Worm (Caenorhabditis elegans): Measurements from ENCODE around the gene T15B12.1.

The T15B12.1 gene

DNA sequence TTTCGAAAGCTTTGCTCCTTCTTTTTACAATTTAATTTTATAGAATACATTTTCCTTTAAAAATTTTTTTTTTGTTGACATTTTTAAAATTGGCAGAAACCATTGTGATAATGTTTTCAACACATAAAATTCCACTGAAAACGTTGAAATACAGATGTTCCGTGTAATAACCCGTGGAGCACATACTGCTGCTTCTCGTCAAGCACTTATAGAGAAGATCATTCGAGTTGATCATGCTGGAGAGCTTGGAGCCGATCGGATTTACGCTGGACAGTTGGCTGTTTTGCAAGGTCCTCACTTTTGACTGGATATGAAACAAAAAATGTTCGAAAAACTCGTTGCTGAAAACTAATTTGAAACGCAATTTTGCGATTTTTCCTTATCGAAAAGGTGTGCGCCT, 10.2 kb upstream of the T15B12.1 start, which contains the start of gene clk-1:
Gene clk-1 (plus strand): TSS at position 155 of the 400 bp plus-strand sequence.
- no peak for TF ChIP-seq unc-62 (GFP tag; optimal IDR thresholded peaks at IDR 0.05)

DNA sequence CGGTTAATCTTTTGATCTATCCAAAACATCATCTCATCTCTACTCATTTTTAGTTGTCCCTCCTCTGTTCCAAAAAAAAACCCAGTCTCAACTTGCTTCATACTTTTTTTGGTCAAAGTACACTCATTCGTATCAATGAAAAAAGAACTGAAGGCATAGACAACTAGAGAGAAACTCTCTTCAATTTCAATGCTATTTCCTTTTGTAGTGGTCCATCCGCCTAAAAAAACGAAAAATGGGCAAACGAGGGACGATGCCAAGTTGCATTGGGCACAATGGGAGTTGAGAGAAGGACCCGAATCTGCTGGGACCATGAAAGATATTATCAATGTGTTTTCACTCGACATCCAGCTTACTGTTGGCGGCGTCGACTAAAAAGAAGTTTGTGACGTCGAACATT, 7.7 kb upstream of the T15B12.1 start:
- TF ChIP-seq unc-62 (GFP tag; optimal IDR thresholded peaks at IDR 0.05): no peak

DNA sequence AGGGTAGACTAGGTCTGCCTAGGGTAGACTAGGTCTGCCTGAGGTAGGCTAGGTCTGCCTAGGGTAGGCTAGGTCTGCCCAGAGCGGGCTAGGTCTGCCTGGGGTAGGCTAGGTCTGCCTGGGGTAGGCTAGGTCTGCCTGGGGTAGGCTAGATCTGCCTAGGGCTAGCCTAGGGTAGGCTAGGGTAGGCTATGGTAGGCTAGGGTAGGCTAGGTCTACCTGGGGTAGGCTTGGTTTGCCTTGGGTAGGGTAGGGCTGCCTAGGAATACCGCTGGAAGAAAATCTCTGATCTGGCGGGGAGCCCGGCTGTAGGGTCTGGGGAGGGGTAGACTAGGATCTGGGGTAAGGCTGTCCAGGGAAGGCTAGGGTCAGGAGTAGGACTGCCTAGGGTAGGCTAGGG, 2.5 kb upstream of the T15B12.1 start:
- no peak for TF ChIP-seq unc-62 (GFP tag; optimal IDR thresholded peaks at IDR 0.05)

DNA sequence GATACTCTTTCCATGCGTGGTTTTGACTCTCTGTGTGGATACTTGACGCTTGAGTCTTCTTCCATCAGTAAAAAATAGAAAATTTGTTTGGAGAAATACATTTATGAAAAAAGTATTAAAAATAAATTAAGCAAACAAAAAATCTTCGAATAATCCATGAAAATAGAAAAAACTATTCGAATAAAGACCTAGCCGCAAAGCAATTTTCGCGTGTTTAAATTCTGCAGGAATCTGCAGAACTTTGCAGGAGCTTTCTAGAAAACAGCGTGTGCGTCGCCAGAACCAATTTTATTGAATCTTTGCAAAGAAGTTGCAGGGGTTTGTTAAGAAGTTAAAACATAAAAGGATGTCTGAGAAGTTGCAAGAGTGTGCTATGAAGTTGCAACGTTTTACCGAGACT, 1.8 kb upstream of the T15B12.1 start, which contains the start of gene ZC395.11:
Gene ZC395.11 (minus strand): TSS at position 101 of the 400 bp plus-strand sequence.
- TF ChIP-seq unc-62 (GFP tag; optimal IDR thresholded peaks at IDR 0.05): no peak

DNA sequence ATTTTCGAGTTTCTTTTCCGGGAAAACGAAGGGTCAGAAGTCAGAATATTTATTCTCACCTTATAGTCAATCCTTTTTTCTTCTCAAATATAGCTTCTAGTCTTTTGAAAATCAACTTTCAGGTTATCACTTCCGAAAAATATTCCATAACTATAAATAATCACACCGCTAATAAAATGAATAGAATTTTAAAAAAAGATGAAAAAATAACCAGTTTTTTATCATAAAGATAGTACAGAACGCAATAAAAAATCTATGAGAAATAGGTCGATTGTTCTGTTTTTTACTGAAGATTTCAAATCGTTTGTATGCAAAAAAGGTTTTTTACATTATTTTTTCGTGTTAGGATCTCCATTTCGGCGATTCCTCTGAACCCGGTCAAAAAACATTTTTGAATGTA, 2.3 kb downstream of the T15B12.1 start:
- TF ChIP-seq unc-62 (GFP tag; optimal IDR thresholded peaks at IDR 0.05): no peak

DNA sequence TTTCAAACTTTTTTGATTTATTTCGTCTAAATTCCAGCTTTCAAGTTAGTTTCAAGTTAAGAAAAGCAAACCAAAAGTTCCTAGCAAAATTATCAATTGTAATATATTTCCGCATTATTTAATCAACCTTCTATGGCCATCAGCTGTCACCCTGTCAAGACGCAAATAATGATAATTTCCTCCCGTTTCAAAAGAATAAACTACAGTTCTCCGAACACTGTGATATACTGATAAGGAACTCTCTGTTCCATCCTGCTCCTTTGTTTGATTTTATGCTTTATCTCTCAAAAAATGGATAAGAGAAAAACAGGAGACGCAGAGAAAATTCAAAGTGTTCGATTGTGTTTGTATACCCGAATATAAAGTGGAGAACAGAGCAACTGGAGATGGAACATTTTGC, 3.3 kb downstream of the T15B12.1 start:
- no peak for TF ChIP-seq unc-62 (GFP tag; optimal IDR thresholded peaks at IDR 0.05)

DNA sequence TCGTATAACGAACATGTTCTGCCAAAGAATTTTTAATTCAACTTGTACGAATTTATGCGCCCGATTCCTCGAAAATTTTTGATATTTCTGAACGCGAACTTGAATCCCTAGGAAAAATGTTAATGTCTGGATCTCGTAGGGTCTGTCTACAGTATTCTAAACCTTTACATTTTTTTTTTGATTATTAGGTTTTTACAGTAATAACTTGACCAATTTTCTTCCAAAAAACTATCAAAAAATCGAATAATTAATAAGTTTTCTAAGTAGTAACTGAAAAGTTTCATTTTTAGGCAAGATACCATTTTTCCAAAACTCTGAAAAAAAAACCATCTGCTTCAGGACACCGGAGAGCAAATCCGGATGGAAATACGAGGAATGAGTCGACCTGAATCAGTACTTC, 6.3 kb downstream of the T15B12.1 start:
- TF ChIP-seq unc-62 (GFP tag; optimal IDR thresholded peaks at IDR 0.05): no peak

DNA sequence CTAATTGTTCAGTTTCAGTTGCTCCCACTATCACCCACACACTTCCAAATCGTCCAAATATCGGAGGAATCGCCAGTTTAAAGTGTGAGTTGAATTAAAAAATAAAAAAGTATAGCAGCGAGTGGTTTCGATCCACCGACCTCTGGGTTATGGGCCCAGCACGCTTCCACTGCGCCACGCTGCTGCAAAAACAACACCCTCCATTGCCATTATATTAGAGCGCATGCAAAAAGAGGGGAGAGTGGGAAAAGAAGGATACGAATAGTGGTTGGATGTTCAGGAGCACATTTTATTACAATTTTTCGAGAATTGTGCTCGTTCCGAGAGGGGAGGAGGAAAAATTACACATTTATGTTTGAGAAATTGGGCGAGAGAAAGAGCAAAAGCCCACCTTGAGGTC, 6.9 kb downstream of the T15B12.1 start:
- no peak for TF ChIP-seq unc-62 (GFP tag; optimal IDR thresholded peaks at IDR 0.05)

DNA sequence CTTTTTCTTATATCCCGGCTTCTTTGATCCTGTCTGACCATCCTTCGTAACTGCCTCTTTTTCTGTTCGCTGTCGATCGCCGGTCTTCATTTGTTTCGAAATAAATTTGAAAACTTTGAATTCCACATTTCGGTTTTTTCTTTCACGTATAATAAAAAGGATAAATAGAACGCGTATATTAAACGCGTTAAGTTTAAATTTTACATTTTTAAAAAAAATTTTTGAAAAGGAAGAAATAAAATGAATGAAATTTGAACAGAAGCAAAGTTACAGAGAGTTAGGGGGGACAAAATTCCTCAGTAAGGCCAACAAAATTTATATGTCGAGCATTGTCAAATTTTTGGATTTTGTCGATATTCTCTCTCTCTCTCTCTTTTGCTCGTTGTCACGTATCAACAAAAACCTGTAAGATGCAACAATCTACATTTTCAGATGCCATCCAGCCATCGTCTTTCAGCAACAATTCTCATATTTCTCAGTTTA, 13.8 kb downstream of the T15B12.1 start, which contains the start of the genes T15B12.2 and F52C9.5:
Gene T15B12.2 (minus strand): TSS at position 101 of the 483 bp plus-strand sequence.
Gene F52C9.5 (plus strand): TSS at position 433 of the 483 bp plus-strand sequence.
- no peak for TF ChIP-seq unc-62 (GFP tag; optimal IDR thresholded peaks at IDR 0.05)

DNA sequence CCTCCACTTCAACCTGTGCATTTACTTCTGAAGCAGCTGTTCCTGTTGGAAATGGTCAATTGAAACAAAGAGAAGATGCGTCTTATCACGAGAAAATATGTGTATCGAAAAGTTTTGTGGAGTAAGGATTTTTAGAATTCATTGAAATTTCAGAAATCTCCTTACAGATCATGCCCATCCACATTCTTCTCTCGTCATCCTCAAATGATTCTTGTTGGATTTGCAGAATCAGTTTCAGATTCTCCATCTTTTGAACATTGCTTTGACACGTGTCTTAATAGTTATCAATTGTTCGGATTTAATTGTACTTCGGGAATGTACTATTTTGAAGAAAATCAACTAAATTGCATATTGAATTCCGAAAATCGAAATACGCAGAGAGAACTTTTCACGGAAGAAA, 16.1 kb downstream of the T15B12.1 start:
- TF ChIP-seq unc-62 (GFP tag; optimal IDR thresholded peaks at IDR 0.05): no peak

DNA sequence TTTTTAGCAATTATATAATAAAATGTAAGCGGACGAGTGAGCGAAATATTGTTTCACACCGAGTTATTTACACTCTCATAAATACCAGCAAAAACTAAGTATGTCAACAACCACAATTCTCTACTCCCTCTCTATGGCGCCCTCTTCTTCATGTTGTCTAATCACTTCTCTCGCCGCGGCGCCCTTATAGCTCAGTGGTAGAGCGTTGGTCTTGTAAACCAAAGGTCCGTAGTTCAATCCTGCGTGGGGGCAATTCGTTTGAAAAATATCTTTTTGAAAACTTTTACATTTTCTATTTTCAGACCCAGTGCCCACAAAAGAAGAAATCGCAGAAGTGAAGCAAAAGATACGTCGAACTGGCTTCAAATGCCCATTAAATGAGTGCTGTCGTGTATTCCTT, 17.7 kb downstream of the T15B12.1 start:
- no peak for TF ChIP-seq unc-62 (GFP tag; optimal IDR thresholded peaks at IDR 0.05)

DNA sequence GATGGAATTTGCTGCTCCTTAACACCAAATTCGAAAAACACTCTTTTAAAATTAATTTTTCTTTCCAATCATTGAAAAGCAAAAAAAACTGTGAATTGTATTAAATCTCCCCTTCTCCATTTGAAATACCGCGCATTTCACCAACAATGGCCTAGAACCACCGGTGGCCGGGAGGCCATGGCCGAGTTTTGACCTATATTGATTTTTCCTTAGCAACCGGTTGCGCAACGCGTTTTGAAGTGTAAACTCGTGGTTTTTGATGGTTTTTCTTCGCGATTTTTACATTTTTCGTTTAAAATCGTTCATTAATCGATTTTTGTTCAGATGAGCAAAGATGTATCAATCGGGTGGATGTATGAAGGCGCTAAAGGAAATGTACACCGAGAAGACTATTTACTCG, 20.3 kb downstream of the T15B12.1 start, which contains the start of gene mog-3:
Gene mog-3 (plus strand): TSS at position 319 of the 400 bp plus-strand sequence.
- TF ChIP-seq unc-62 (GFP tag; optimal IDR thresholded peaks at IDR 0.05): no peak

DNA sequence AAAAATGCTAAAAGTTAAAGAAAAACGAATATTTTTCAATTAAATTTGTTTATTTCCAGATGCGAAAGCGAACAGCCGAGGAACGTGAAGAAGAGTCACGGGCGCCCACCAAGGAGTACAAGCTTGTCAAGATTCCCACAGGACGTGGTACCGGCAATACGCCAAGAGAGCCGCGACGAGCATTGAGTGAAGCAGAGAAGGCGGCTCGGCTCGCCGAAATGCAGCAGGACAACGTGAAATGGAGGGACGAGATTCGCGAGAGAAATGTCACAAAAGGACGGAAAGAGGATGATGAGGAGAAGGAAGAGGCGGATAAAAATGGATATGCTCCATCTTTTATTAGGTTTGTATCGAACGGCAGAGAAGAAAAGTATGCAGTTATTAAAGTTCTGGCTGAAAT, 22.4 kb downstream of the T15B12.1 start:
- TF ChIP-seq unc-62 (GFP tag; optimal IDR thresholded peaks at IDR 0.05): no peak

DNA sequence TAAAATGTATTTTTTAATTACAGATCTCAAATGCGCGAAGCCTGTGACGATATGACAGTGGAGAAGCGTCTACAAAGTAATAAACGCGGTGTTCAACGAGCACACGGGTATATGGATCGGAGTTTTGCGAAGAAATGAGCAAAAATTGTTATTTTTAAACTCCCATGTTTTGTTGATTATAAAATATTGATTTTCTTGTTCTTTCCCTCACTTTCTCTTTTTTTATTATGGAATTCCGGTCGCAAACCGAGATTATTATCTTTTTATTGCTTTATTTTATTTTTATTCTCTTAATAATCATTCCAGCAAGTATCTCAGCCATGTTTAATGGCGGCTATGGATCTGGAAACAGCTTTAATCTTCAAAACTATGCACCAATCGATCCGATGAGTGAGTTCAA, 23.0 kb downstream of the T15B12.1 start, which contains the start of gene pqe-1:
Gene pqe-1 (plus strand): TSS at position 301 of the 400 bp plus-strand sequence.
- TF ChIP-seq unc-62 (GFP tag; optimal IDR thresholded peaks at IDR 0.05): no peak

DNA sequence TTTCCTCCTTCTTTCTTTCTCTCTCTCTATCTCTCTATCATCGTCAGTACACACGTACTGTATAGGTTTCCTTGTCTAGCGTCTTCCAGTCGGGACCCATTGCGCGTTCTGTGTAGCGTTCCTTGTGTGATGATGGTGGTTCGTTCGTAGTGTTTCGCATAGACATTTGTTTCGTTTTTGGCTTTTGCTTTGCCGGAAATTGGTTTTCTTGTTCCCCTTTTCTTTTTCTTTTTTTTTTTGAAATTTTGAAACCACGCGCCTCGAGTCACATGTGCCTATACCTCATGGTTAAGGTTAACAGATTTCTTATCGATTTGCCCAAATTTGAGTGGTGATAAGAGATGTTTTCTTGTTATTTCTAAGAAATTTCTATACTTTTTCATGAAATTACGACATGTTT, 30.6 kb downstream of the T15B12.1 start:
- no peak for TF ChIP-seq unc-62 (GFP tag; optimal IDR thresholded peaks at IDR 0.05)

DNA sequence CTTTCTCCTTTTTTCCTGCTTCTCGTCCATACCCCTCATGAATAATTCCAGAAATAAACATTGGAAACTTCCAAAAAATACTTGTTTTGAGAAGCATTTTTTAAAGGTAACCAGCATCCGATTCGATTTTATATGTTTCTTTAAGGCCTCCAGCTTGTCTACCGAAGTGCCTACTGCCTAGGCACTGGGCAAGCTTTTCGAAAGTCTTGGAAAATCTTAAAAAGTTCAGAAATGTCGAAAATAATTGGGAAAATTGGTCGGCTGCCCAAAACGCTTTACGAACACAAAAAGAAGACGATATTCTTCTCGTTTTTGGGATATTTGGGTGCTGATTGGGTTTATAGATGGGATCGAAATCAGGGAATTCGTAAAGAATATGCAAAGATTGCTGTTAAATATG, 33.7 kb downstream of the T15B12.1 start, which contains the start of gene F52C9.3:
Gene F52C9.3 (plus strand): TSS at position 225 of the 400 bp plus-strand sequence.
- no peak for TF ChIP-seq unc-62 (GFP tag; optimal IDR thresholded peaks at IDR 0.05)

DNA sequence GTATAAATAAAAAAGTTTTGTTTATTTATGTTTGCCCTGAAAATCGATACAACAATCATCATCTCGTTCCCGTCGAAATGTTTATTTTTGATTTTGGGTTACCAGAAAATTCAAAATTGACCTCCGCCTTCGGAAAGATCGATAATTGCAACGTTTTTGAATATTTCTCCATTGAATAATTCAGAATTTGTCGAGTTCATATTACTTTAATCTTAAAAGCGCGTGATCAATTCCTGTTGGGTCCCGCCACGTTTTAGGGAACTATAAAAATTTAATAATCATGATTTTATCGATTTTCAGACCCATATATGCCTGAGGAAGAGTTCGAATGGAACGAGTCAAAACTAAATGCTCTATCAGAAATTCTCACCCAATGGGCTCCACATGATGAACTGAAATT, 38.3 kb downstream of the T15B12.1 start, which contains the start of gene sorf-2:
Gene sorf-2 (plus strand): TSS at position 301 of the 400 bp plus-strand sequence.
- TF ChIP-seq unc-62 (GFP tag; optimal IDR thresholded peaks at IDR 0.05): no peak

DNA sequence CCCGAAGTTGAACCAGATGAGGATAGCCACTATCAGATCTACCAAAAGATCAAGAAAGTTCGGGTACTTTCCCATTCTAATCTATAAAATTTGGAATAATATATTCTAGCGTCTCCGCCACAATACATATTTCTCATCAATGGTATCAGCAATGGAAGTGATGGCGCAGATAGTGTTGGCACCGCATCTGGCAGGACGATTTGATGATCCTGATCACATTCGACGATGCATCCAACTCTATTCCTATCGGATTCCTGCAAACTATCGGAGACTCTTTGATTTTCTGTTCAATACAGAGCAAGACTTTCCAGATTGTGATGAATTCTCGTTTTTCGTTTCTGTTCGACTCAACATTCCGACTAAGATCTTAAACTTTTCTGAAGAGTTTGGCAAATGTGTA, 41.4 kb downstream of the T15B12.1 start:
- no peak for TF ChIP-seq unc-62 (GFP tag; optimal IDR thresholded peaks at IDR 0.05)
